Fruit fly (Drosophila melanogaster): ENCODE data around the gene Coq7.

Coq7 gene

DNA sequence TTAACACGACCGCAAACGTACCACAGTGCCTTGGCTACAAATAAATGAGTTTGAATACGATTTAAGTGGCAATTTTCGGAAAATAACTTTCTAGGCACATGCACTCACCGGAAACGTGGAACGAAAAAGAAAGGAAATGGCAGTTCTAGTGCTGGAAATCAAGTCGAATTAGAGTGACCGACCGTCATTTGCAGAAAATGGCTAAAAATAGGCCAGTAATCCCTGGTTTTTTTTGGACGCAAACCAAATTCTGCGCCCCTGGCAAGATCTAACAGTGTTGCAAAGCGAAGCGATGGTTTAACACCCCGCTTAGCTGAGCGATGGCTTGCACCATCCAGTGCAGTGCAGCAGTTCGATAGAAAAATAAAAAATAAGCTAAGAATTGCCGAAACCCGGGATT, 26.9 kb upstream of the Coq7 start, which contains the start of gene RpL17:
Gene RpL17 (minus strand): TSS at position 151 of the 400 bp plus-strand sequence.
- TF ChIP-seq CG9705 (GFP tag; optimal IDR thresholded peaks at IDR 0.05) = peak; percentile 71
- TF ChIP-seq brk (GFP tag; optimal IDR thresholded peaks at IDR 0.05) = no peak
- TF ChIP-seq ey (GFP tag; optimal IDR thresholded peaks at IDR 0.05) = peak; percentile 65
- TF ChIP-seq Mio (GFP tag; optimal IDR thresholded peaks at IDR 0.05) = peak; percentile 64
- TF ChIP-seq dl (GFP tag; optimal IDR thresholded peaks at IDR 0.05; ENCODE audit: insufficient read depth in 1 of 2, partially characterized antibody in 2 of 2) = no peak
- TF ChIP-seq Jra (GFP tag; optimal IDR thresholded peaks at IDR 0.05) = peak; percentile 31
- peak; percentile 96 for TF ChIP-seq Hr83 (GFP tag; optimal IDR thresholded peaks at IDR 0.05; ENCODE audit: poor library complexity, severe bottlenecking)
- TF ChIP-seq Hr78 (GFP tag; optimal IDR thresholded peaks at IDR 0.05) = no peak
- TF ChIP-seq dsf (GFP tag; optimal IDR thresholded peaks at IDR 0.05; ENCODE audit: borderline replicate concordance) = no peak
- TF ChIP-seq Hnf4 (GFP tag; optimal IDR thresholded peaks at IDR 0.05) = peak; percentile 83
- TF ChIP-seq fru (GFP tag; optimal IDR thresholded peaks at IDR 0.05) = peak; percentile 75
- no peak for TF ChIP-seq lola (GFP tag; optimal IDR thresholded peaks at IDR 0.05)
- peak in 1 of 2 experiments; percentile 81 for TF ChIP-seq foxo (GFP tag; optimal IDR thresholded peaks at IDR 0.05)
- TF ChIP-seq br (GFP tag; optimal IDR thresholded peaks at IDR 0.05) = peak; percentile 81
- no peak for TF ChIP-seq Myc (optimal IDR thresholded peaks at IDR 0.05)
- no peak for TF ChIP-seq GATAd (GFP tag; optimal IDR thresholded peaks at IDR 0.05)
- TF ChIP-seq rgr (GFP tag; optimal IDR thresholded peaks at IDR 0.05) = peak; percentile 92
- TF ChIP-seq Dfd (GFP tag; optimal IDR thresholded peaks at IDR 0.05) = no peak
- TF ChIP-seq Vsx2 (GFP tag; optimal IDR thresholded peaks at IDR 0.05; ENCODE audit: partially characterized antibody) = no peak
- TF ChIP-seq dmrt93B (GFP tag; optimal IDR thresholded peaks at IDR 0.05) = peak; percentile 78
- TF ChIP-seq tai (GFP tag; optimal IDR thresholded peaks at IDR 0.05) = peak; percentile 22
- TF ChIP-seq CrebA (GFP tag; optimal IDR thresholded peaks at IDR 0.05; ENCODE audit: borderline replicate concordance) = no peak
- peak; percentile 57 for TF ChIP-seq HLH106 (tag; optimal IDR thresholded peaks at IDR 0.05)
- TF ChIP-seq sv (GFP tag; optimal IDR thresholded peaks at IDR 0.05) = peak; percentile 73
- peak; percentile 58 for TF ChIP-seq woc (GFP tag; optimal IDR thresholded peaks at IDR 0.05)
- no peak for TF ChIP-seq Abd-B (GFP tag; optimal IDR thresholded peaks at IDR 0.05)
- TF ChIP-seq sage (GFP tag; optimal IDR thresholded peaks at IDR 0.05) = peak; percentile 36
- TF ChIP-seq Rel (GFP tag; optimal IDR thresholded peaks at IDR 0.05) = no peak
- TF ChIP-seq Rel (tag; optimal IDR thresholded peaks at IDR 0.05) = peak; percentile 38
- TF ChIP-seq psq (GFP tag; optimal IDR thresholded peaks at IDR 0.05) = peak; percentile 67
- no peak for TF ChIP-seq pan (optimal IDR thresholded peaks at IDR 0.05)
- TF ChIP-seq N (GFP tag; optimal IDR thresholded peaks at IDR 0.05) = no peak
- TF ChIP-seq usp (GFP tag; optimal IDR thresholded peaks at IDR 0.05) = no peak
- no peak for TF ChIP-seq Dif (GFP tag; optimal IDR thresholded peaks at IDR 0.05; ENCODE audit: partially characterized antibody)
- TF ChIP-seq Sp1 (GFP tag; optimal IDR thresholded peaks at IDR 0.05) = peak; percentile 87
- TF ChIP-seq h (GFP tag; optimal IDR thresholded peaks at IDR 0.05) = peak; percentile 80
- no peak for TF ChIP-seq jim (GFP tag; optimal IDR thresholded peaks at IDR 0.05)
- TF ChIP-seq OdsH (GFP tag; optimal IDR thresholded peaks at IDR 0.05) = peak; percentile 77
- no peak for TF ChIP-seq CG32264 (GFP tag; optimal IDR thresholded peaks at IDR 0.05)

DNA sequence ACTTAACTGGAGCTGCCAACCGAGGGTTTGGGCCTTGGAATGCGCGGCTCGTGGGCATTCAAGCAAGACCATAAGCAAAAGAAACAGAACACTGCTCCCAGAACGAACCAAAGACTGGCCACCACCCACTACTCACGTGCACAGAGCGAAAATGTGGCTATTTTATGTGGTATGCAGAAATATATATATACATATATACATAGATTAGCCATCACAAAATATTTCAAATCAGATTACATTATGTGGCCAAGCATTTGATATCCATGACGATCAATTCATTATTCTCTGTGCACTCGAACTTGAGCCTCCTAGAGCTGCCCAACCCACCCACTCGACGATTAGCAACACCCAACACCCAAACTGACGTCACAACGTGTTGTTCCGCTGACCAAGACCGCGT, 25.5 kb upstream of the Coq7 start:
- TF ChIP-seq ey (GFP tag; optimal IDR thresholded peaks at IDR 0.05) (peak; percentile 8), br (GFP tag; optimal IDR thresholded peaks at IDR 0.05) (peak; percentile 7), foxo (GFP tag; optimal IDR thresholded peaks at IDR 0.05) (peak in 1 of 2 experiments; percentile 6), Hr78 (GFP tag; optimal IDR thresholded peaks at IDR 0.05) (no peak), h (GFP tag; optimal IDR thresholded peaks at IDR 0.05) (peak; percentile 17), Jra (GFP tag; optimal IDR thresholded peaks at IDR 0.05) (no peak), tai (GFP tag; optimal IDR thresholded peaks at IDR 0.05) (no peak), HLH106 (tag; optimal IDR thresholded peaks at IDR 0.05) (peak; percentile 27)

DNA sequence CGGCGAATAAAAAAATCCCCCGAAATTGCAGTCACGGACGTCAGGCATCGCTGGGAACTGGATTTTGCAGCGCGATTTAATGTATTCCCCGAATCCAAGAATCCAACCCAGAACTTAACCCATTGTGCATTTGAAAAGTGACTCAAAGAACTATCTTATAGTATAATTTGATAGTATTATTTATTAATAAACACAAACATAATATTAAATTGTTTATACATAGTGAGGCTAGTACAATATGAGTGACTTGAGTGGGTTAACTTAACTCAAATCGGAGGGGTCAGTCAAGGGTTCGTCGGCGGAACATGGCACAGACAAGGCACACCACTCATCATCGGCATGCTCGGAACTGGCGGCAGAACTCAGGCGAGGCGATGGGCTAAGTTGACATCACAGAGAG, 24.8 kb upstream of the Coq7 start:
- TF ChIP-seq Hnf4 (GFP tag; optimal IDR thresholded peaks at IDR 0.05) (peak; percentile 41), HLH106 (tag; optimal IDR thresholded peaks at IDR 0.05) (peak; percentile 50), Jra (GFP tag; optimal IDR thresholded peaks at IDR 0.05) (no peak), lola (GFP tag; optimal IDR thresholded peaks at IDR 0.05) (no peak), rgr (GFP tag; optimal IDR thresholded peaks at IDR 0.05) (peak; percentile 44), dl (GFP tag; optimal IDR thresholded peaks at IDR 0.05; ENCODE audit: insufficient read depth in 1 of 2, partially characterized antibody in 2 of 2) (no peak), OdsH (GFP tag; optimal IDR thresholded peaks at IDR 0.05) (peak; percentile 54), dmrt93B (GFP tag; optimal IDR thresholded peaks at IDR 0.05) (no peak), Hr78 (GFP tag; optimal IDR thresholded peaks at IDR 0.05) (no peak), h (GFP tag; optimal IDR thresholded peaks at IDR 0.05) (no peak), jim (GFP tag; optimal IDR thresholded peaks at IDR 0.05) (no peak), sage (GFP tag; optimal IDR thresholded peaks at IDR 0.05) (no peak), sv (GFP tag; optimal IDR thresholded peaks at IDR 0.05) (no peak), brk (GFP tag; optimal IDR thresholded peaks at IDR 0.05) (no peak), fru (GFP tag; optimal IDR thresholded peaks at IDR 0.05) (no peak), Mio (GFP tag; optimal IDR thresholded peaks at IDR 0.05) (no peak), Sp1 (GFP tag; optimal IDR thresholded peaks at IDR 0.05) (peak; percentile 37)
